Worm (Caenorhabditis elegans): ENCODE measurements around the gene cln-3.1.

The cln-3.1 gene

ce11 chrV:11281414-11282209 is 16.2 kb upstream of the cln-3.1 start (continued):
- no peak for TF ChIP-seq skn-1 (tag; optimal IDR thresholded peaks at IDR 0.05)
- TF ChIP-seq lin-29 (GFP tag; IDR thresholded peaks at IDR 0.05): no peak

- no peak for TF ChIP-seq F10B5.3 (tag; optimal IDR thresholded peaks at IDR 0.05)
- peak; percentile 37 for TF ChIP-seq F49E8.2 (tag; optimal IDR thresholded peaks at IDR 0.05; ENCODE audit: borderline replicate concordance)
Observed at ce11 chrV:11279564-11279963, 14.1 kb upstream of the cln-3.1 start.

- TF ChIP-seq unc-130 (GFP tag; optimal IDR thresholded peaks at IDR 0.05) (no peak), snpc-1.2 (GFP tag; IDR thresholded peaks at IDR 0.05) (no peak), nhr-41 (GFP tag; IDR thresholded peaks at IDR 0.05) (no peak), R02D3.7 (tag; optimal IDR thresholded peaks at IDR 0.05) (no peak), nhr-6 (tag; optimal IDR thresholded peaks at IDR 0.05) (no peak), lin-38 (GFP tag; IDR thresholded peaks at IDR 0.05) (no peak)
Observed at ce11 chrV:11272848-11273247, 7.4 kb upstream of the cln-3.1 start, which contains the start of gene clec-223. Gene clec-223 (plus strand): TSS chrV:11273148.

ce11 chrV:11271051-11271450 is 5.6 kb upstream of the cln-3.1 start, which contains the start of gene clec-222:
Gene clec-222 (plus strand): TSS chrV:11271351.
- no peak for TF ChIP-seq vab-7 (GFP tag; IDR thresholded peaks at IDR 0.05)
- TF ChIP-seq ceh-32 (tag; optimal IDR thresholded peaks at IDR 0.05; ENCODE audit: poor library complexity): no peak
- TF ChIP-seq jun-1 (tag; optimal IDR thresholded peaks at IDR 0.05): no peak
- TF ChIP-seq tra-1 (GFP tag; IDR thresholded peaks at IDR 0.05): no peak
- no peak for TF ChIP-seq snpc-1.2 (GFP tag; IDR thresholded peaks at IDR 0.05)
- TF ChIP-seq dmd-6 (GFP tag; IDR thresholded peaks at IDR 0.05): no peak
- TF ChIP-seq nhr-11 (tag; optimal IDR thresholded peaks at IDR 0.05): no peak
- TF ChIP-seq pqm-1 (tag; optimal IDR thresholded peaks at IDR 0.05): no peak
- TF ChIP-seq ces-1 (GFP tag; optimal IDR thresholded peaks at IDR 0.05): no peak
- TF ChIP-seq mxl-3 (GFP tag; optimal IDR thresholded peaks at IDR 0.05): no peak
- no peak for TF ChIP-seq nhr-111 (GFP tag; optimal IDR thresholded peaks at IDR 0.05)
- TF ChIP-seq mxl-2 (GFP tag; conservative IDR thresholded peaks at IDR 0.05): no peak

- TF ChIP-seq daf-19 (GFP tag; conservative IDR thresholded peaks at IDR 0.05) (no peak), cey-2 (tag; optimal IDR thresholded peaks at IDR 0.05; ENCODE audit: borderline replicate concordance, insufficient read depth) (no peak), zfp-3 (GFP tag; conservative IDR thresholded peaks at IDR 0.05) (no peak), ztf-7 (tag; optimal IDR thresholded peaks at IDR 0.05) (no peak)
Observed at ce11 chrV:11268791-11269190, 3.3 kb upstream of the cln-3.1 start, which contains the start of gene str-115. Gene str-115 (plus strand): TSS chrV:11269091.

- no peak for TF ChIP-seq arid-1 (GFP tag; conservative IDR thresholded peaks at IDR 0.05)
- TF ChIP-seq mdl-1 (tag; optimal IDR thresholded peaks at IDR 0.05): no peak
- no peak for TF ChIP-seq mes-2 (tag; optimal IDR thresholded peaks at IDR 0.05; ENCODE audit: poor library complexity, severe bottlenecking)
- TF ChIP-seq spr-3 (GFP tag; optimal IDR thresholded peaks at IDR 0.05): no peak
- TF ChIP-seq zag-1 (tag; optimal IDR thresholded peaks at IDR 0.05): no peak
- no peak for TF ChIP-seq R02D3.7 (tag; optimal IDR thresholded peaks at IDR 0.05)
- no peak for TF ChIP-seq Y75B8A.6 (GFP tag; IDR thresholded peaks at IDR 0.05)
- no peak for TF ChIP-seq mep-1 (tag; optimal IDR thresholded peaks at IDR 0.05)
- TF ChIP-seq cey-2 (tag; optimal IDR thresholded peaks at IDR 0.05; ENCODE audit: borderline replicate concordance, insufficient read depth): no peak
- TF ChIP-seq aly-2 (tag; optimal IDR thresholded peaks at IDR 0.05): no peak
Observed at ce11 chrV:11266681-11267080, 1.2 kb upstream of the cln-3.1 start, which contains the start of gene str-116. Gene str-116 (plus strand): TSS chrV:11266981.
